Fruit fly (Drosophila melanogaster): ENCODE results near the gene AsnRS.
A peak's percentile ranks its signal among the peaks of the same experiment; 100 is the strongest.

The AsnRS gene

DNA sequence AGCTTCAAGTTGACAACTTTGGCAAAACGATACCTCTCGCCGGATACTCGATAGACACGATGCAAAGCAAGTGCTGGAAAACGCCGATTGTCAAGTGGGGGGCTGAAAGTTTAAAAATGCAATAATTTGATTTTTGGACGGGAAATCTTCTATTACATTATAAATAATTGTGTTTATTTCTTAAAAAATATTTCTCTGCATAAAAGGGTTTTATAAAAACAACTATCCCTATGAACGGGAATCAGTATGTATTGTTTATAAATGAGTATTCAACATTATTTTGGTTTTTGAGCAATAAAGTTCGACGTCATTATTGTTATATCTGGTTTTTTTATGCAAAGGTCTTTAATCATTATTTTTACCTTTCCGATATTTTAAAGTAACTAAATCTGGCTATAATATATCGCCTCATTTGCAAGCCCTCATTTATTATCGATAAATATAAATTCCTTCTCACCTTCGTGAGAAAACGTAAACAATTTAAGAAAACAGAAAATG is at the start of gene AsnRS, which contains the start of gene DCTN6-p27:
Gene AsnRS, minus strand, starts transcription at position 50 of the 498 bp plus-strand sequence.
Gene DCTN6-p27, plus strand, starts transcription at position 419 of the 498 bp plus-strand sequence.
- TF ChIP-seq CG17806 (tag; optimal IDR thresholded peaks at IDR 0.05) (peak; percentile 33), EcR (GFP tag; optimal IDR thresholded peaks at IDR 0.05) (no peak), CG13204 (GFP tag; optimal IDR thresholded peaks at IDR 0.05) (no peak), CG10348 (GFP tag; IDR thresholded peaks at IDR 0.05) (no peak), CG8159 (tag; optimal IDR thresholded peaks at IDR 0.05) (peak; percentile 51), CG15710 (tag; optimal IDR thresholded peaks at IDR 0.05) (peak; percentile 41), Pif1B (GFP tag; optimal IDR thresholded peaks at IDR 0.05) (no peak), CG34367 (tag; optimal IDR thresholded peaks at IDR 0.05) (no peak), Ets98B (GFP tag; IDR thresholded peaks at IDR 0.05) (peak; percentile 45), Snoo (tag; optimal IDR thresholded peaks at IDR 0.05) (peak; percentile 61), CG4496 (GFP tag; IDR thresholded peaks at IDR 0.05) (peak; percentile 70; the same call in 2 of the 3 replicates), CG9948 (tag; optimal IDR thresholded peaks at IDR 0.05) (peak; percentile 25), CG12605 (GFP tag; IDR thresholded peaks at IDR 0.05) (no peak)

DNA sequence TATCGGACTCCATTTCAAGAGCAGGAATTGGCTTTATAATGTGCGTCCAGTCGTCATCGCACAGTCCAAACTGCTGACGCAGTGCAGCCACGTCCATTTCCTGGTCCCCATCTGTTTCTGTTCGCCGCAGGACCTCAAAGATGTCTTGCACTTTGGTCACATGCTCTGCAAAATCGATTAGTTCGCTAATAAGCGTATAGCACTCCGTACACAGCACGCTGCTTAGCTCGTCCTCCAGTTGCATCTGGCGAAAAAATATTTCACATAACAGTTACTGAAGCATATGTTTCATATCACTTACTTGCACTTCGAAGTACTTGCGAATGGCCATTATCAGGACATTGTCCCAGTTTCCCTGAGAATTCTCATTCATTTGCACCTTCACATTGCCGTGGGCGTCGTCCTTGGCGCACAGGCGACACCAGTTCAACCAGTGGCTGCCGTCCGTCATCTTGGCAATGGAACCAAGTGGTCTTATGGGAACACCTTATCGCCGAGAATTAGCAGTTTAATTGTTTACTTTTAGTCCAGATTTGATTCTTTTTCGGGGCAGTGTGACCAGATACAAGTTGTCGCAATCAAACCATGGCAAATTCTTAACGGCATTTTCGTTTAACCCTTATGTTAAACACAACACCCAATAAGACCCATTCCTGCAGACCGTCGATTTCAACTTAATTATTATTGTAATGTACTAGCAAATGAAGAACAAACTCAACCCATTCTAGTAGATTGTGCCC is 49.6 kb upstream of the AsnRS start, which contains the start of gene CG17568:
Gene CG17568, minus strand, starts transcription at position 550 of the 740 bp plus-strand sequence.
- TF ChIP-seq rn (GFP tag; IDR thresholded peaks at IDR 0.05), result no peak
- peak; percentile 13 for TF ChIP-seq D1 (tag; optimal IDR thresholded peaks at IDR 0.05)
- no peak for TF ChIP-seq Pif1A (GFP tag; optimal IDR thresholded peaks at IDR 0.05)
- TF ChIP-seq EcR (GFP tag; optimal IDR thresholded peaks at IDR 0.05), result peak; percentile 82

DNA sequence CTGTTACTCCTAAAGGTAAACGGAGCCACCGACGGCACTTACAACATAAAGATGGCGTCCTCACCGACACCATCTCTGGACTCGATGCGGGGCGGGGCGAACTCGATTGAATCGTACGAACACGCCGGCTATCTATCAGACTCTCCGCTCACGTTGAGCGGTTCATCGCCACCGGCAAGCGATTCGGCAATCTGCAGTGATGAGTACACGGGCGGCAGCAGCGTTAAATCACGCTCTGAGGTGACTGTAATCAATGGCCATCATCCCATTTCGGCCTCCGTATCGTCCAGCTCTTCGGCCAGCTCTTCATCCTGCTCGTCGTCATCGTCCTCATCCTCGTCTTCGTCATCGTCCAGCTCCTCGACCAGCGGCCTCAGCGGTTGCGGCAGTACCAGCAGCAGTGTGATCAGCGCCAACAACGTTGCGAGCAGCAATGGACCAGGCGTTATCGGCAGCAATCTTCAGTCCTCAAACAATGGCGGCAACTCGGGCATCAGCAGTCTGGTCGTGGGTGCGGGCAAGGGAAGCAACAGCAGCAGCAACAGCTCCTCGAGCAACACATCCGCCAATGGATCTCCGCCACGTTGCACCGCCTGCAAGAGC is 36.4 kb upstream of the AsnRS start:
- TF ChIP-seq CG4496 (GFP tag; IDR thresholded peaks at IDR 0.05), result no peak
- TF ChIP-seq CG17806 (tag; optimal IDR thresholded peaks at IDR 0.05), result no peak
- no peak for TF ChIP-seq CG32121 (GFP tag; IDR thresholded peaks at IDR 0.05)
- TF ChIP-seq CG15710 (tag; optimal IDR thresholded peaks at IDR 0.05), result no peak
- TF ChIP-seq CG13204 (GFP tag; optimal IDR thresholded peaks at IDR 0.05), result no peak
- TF ChIP-seq CG12605 (GFP tag; IDR thresholded peaks at IDR 0.05), result no peak

DNA sequence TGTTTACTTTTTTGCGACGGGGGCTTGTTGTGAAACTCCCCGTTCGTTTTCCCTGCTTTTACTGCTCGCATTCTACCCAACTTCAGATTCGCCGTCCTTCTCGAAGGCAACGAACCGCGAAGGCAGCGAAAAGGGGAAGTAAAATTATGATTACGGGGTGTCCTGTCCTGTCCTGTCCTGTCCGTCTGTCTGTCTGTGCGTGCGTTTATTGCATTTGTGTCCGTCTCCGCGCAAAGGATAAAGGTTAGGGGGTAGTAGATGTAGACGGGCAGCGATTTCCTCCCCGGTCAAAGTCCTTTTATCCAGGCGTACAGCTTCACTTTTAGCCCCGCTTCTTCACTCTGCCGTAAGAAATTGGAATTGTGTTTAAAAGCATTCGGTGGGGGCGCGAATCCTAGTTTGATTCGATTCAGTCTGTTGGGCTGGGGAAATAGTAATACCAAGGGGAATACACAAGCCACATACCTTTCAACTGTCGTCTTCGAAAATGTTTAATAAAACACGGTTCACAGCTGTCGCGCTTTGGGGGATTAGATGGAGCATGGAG is 35.5 kb upstream of the AsnRS start:
- TF ChIP-seq CG9948 (tag; optimal IDR thresholded peaks at IDR 0.05) (no peak), rn (GFP tag; IDR thresholded peaks at IDR 0.05) (no peak), CG12605 (GFP tag; IDR thresholded peaks at IDR 0.05) (no peak), CG10348 (GFP tag; IDR thresholded peaks at IDR 0.05) (no peak), CG4496 (GFP tag; IDR thresholded peaks at IDR 0.05) (no peak), CG17806 (tag; optimal IDR thresholded peaks at IDR 0.05) (no peak), CG8301 (tag; optimal IDR thresholded peaks at IDR 0.05) (no peak)

DNA sequence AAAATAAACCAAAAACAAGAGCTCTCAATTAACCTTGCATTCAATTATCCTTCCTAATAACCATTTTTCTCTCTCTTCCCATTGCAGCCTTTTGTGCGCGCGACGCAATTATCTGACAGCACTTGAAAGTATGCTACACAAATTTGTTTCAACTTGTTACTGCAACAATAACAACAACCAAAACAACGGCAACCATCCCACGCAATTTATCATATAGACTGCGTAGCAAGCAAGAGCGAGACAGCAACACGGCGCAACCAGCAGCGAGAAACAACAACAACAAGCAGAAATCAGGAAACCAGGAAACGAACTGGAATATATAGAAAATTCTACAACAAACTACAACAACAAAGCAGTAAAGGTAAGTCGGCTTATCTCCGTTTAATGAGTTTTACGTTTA is 34.2 kb upstream of the AsnRS start:
- no peak for TF ChIP-seq fd96Ca (GFP tag; IDR thresholded peaks at IDR 0.05)
- TF ChIP-seq CG32121 (GFP tag; IDR thresholded peaks at IDR 0.05), result peak; percentile 14; the same call in 1 of the 2 replicates
- 0 out of 2 replicates have a peak, but pooled peaks have one; percentile 10 for TF ChIP-seq Ets98B (GFP tag; IDR thresholded peaks at IDR 0.05)
- peak; percentile 22 for TF ChIP-seq EcR (GFP tag; optimal IDR thresholded peaks at IDR 0.05)

DNA sequence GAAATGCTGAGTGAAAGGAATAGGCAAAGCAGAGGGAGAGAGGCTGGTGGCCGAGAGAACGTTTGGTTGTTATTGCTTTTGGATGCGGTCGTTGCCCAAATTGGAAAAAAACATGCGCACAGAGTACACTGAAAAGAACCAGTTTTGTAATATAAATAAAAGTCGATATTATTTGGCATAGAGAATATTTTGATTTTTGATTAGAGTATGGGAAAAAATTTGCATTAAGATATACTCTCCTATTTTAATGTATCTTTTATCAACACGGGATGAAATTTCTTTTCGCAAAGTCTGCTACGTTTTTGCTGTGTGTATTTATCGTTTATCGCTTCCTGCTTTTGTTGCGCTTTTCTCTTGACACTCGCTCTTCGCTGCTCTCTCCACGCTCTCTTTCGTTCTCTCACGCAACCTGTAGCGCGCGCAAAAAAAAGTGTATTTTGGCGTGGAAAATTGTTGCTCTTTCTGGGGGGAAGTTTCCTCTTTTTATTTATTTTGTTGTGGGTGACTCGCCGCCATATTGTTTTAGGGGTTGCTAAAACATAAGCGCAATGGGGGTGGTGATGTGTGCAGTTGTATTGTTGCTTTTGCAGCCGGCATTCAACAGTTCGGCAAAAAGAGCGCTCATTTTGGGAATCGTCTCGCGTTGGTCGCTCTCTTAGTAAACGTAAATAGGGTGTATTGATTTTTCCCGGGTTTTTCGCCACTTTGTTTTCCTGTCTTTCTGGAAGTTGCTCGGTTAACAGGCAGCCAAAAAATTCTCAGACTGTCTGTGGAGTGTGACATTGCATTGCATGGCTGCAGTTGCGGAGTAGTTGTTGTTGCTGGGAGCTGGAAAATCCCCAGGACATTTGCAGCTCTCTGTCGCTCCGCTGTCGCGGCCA is 33.4 kb upstream of the AsnRS start:
- TF ChIP-seq CG15710 (tag; optimal IDR thresholded peaks at IDR 0.05) (peak; percentile 87), CG10348 (GFP tag; IDR thresholded peaks at IDR 0.05) (peak; percentile 82), CG14655 (GFP tag; optimal IDR thresholded peaks at IDR 0.05) (peak; percentile 98), gl (tag; optimal IDR thresholded peaks at IDR 0.05) (peak; percentile 85), EcR (GFP tag; optimal IDR thresholded peaks at IDR 0.05) (peak; percentile 79), CG9948 (tag; optimal IDR thresholded peaks at IDR 0.05) (peak; percentile 91), Pif1A (GFP tag; optimal IDR thresholded peaks at IDR 0.05) (peak; percentile 97), fd96Ca (GFP tag; IDR thresholded peaks at IDR 0.05) (peak; percentile 93), CG17806 (tag; optimal IDR thresholded peaks at IDR 0.05) (peak; percentile 92), CG13204 (GFP tag; optimal IDR thresholded peaks at IDR 0.05) (peak; percentile 67), rn (GFP tag; IDR thresholded peaks at IDR 0.05) (peak; percentile 96), CG8159 (tag; optimal IDR thresholded peaks at IDR 0.05) (peak; percentile 92), CG12605 (GFP tag; IDR thresholded peaks at IDR 0.05) (peak; percentile 96), D1 (tag; optimal IDR thresholded peaks at IDR 0.05) (peak; percentile 85), Ets98B (GFP tag; IDR thresholded peaks at IDR 0.05) (peak; percentile 99), CG4496 (GFP tag; IDR thresholded peaks at IDR 0.05) (peak; percentile 98), CG34367 (tag; optimal IDR thresholded peaks at IDR 0.05) (peak; percentile 84), Pif1B (GFP tag; optimal IDR thresholded peaks at IDR 0.05) (peak; percentile 86), Snoo (tag; optimal IDR thresholded peaks at IDR 0.05) (peak; percentile 96), CG32121 (GFP tag; IDR thresholded peaks at IDR 0.05) (peak; percentile 98), CG8301 (tag; optimal IDR thresholded peaks at IDR 0.05) (peak; percentile 99)
